Worm (Caenorhabditis elegans): ENCODE measurements around the gene C40H1.8.

- TF ChIP-seq W03F9.2 (tag; optimal IDR thresholded peaks at IDR 0.05) (no peak), dao-5 (tag; optimal IDR thresholded peaks at IDR 0.05) (no peak), him-1 (tag; optimal IDR thresholded peaks at IDR 0.05) (no peak)
Observed at ce11 chrIII:9346114-9346513, 31.6 kb downstream of the C40H1.8 start.

Measured in whole organism, L4/young adult.